Worm (Caenorhabditis elegans) whole organism, L1 larva: ENCODE measurements around the gene W04B5.3.

Source experiments
- lin-15B ChIP-seq: fragments of 150-350 bp; sonication (generic microtip); optimal IDR thresholded peaks from 3 replicates; lab custom pipeline; 2014; ENCODE audit warnings: missing biosample characterization, missing genetic modification characterization
- lin-39 ChIP-seq: fragments of 150-350 bp; optimal IDR thresholded peaks from 2 replicates; lab custom pipeline; 2014; ENCODE audit warnings: missing biosample characterization, missing genetic modification reagents, missing genetic modification characterization

DNA sequence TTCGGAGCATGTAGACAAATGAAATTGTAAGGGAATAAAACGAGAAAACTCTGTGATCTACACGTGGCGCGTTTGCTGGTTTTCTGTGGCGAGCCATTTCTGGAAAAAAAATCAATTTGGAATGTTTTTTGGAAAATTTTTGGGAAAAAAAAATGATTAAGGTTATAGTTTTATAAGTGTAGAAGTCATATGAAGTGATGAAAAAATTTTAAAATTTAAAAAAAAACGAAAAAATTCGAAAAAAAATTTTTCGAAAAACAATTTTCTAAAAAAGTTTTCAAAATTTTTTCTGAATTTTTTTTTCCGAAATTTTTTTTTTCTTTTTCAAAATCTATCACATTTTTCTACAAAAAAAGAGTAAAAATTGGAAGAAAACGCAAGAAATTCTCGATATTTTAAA lies 31.8 kb upstream of the W04B5.3 start, which contains the start of gene H14E04.3:
- no peak for TF ChIP-seq lin-39
- no peak for TF ChIP-seq lin-15B (tag; lab: Kevin White, UChicago)
